Worm (Caenorhabditis elegans) whole organism, L2 larva: ENCODE data around the gene odd-2.

Experiments
- lin-13 ChIP-seq: fragments of 150-350 bp; optimal IDR thresholded peaks from 2 replicates; lab custom pipeline; 2014; ENCODE audit warnings: missing biosample characterization, missing genetic modification reagents, missing genetic modification characterization
- nhr-25 ChIP-seq: fragments of 150-350 bp; sonication (generic microtip); optimal IDR thresholded peaks from 3 replicates; lab custom pipeline; 2014; ENCODE audit warnings: missing biosample characterization, missing genetic modification characterization
- skn-1 ChIP-seq: sonication (generic microtip); optimal IDR thresholded peaks from 2 replicates; lab custom pipeline; 2017; ENCODE audit warnings: missing biosample characterization, missing genetic modification characterization
- unc-55 ChIP-seq: fragments of 150-350 bp; sonication (generic microtip); optimal IDR thresholded peaks from 3 replicates; lab custom pipeline; 2014; ENCODE audit warnings: missing biosample characterization, missing genetic modification reagents, missing genetic modification characterization
- zag-1 ChIP-seq: fragments of 150-350 bp; optimal IDR thresholded peaks from 2 replicates; lab custom pipeline; 2014; ENCODE audit warnings: missing biosample characterization, missing genetic modification characterization

- TF ChIP-seq nhr-25 (tag; lab: Kevin White, UChicago) (no peak), skn-1 (tag; lab: Kevin White, UChicago) (no peak), zag-1 (no peak), unc-55 (no peak), lin-13 (GFP tag; lab: Kevin White, UChicago) (no peak)
Measured at ce11 chrX:6160427-6160826, at the start of gene odd-2.
